Worm (Caenorhabditis elegans) whole organism, L3 larva: ENCODE data around the gene K12H4.5.

Source experiments
- ceh-28 ChIP-seq: fragments of 150-350 bp; optimal IDR thresholded peaks from 2 replicates; lab custom pipeline; 2014; ENCODE audit warnings: missing biosample characterization, missing genetic modification reagents, missing genetic modification characterization
- ceh-82 ChIP-seq: fragments of 150-350 bp; optimal IDR thresholded peaks from 2 replicates; lab custom pipeline; 2014; ENCODE audit warnings: missing biosample characterization, missing genetic modification characterization
- elt-1 ChIP-seq: fragments of 150-350 bp; optimal IDR thresholded peaks from 2 replicates; lab custom pipeline; 2014; ENCODE audit warnings: missing biosample characterization, missing genetic modification characterization
- elt-3 ChIP-seq, 3 experiments: fragments of 150-350 bp in 1 of 3; sonication (generic microtip) in 2 of 3; optimal IDR thresholded peaks; 2 replicates in 2 of 3; 4 replicates in 1 of 3; lab custom pipeline; 2014 to 2017; ENCODE audit warnings: missing biosample characterization in 3 of 3, missing genetic modification characterization in 3 of 3
- nfya-1 ChIP-seq: sonication (generic microtip); optimal IDR thresholded peaks from 2 replicates; lab custom pipeline; 2017; ENCODE audit warnings: missing genetic modification characterization, mild to moderate bottlenecking, missing compliant biosample characterization, antibody characterized with exemption, moderate library complexity; ENCODE audit not compliant: insufficient read depth
- nhr-237 ChIP-seq: fragments of 150-350 bp; optimal IDR thresholded peaks from 2 replicates; lab custom pipeline; 2014; ENCODE audit warnings: missing biosample characterization, missing genetic modification characterization
- nhr-43 ChIP-seq: sonication (generic microtip); optimal IDR thresholded peaks from 2 replicates; lab custom pipeline; 2016; ENCODE audit warnings: mild to moderate bottlenecking, missing genetic modification characterization, missing compliant biosample characterization; ENCODE audit not compliant: poor library complexity, severe bottlenecking
- pqm-1 ChIP-seq: fragments of 150-350 bp; optimal IDR thresholded peaks from 2 replicates; lab custom pipeline; 2017; ENCODE audit warnings: missing biosample characterization, missing genetic modification characterization, inconsistent platforms

DNA sequence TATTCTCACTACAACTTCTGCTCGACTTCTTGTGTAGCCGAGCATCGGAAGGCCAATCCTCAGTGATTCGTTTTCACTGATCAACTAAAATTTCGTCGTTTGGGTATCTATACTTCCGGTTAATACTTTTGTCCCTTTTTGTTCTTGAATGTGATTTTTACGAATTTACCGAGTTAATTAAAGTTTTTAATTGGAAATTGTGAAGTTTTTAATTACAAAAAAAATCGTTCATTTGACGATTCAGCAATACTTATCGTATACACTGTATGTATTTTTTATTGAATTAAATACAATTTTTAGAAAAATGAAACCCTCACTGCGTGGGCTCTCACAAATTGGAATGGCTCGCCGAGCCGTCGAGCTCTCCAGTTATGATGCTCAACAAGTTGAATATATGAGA lies 47.1 kb downstream of the K12H4.5 start, which contains the start of gene idi-1:
- TF ChIP-seq elt-1 (tag; lab: Kevin White, UChicago) (no peak), pqm-1 (tag; lab: Kevin White, UChicago) (no peak), ceh-28 (tag; lab: Kevin White, UChicago) (no peak), nhr-43 (no peak), nfya-1 (tag; lab: Kevin White, UChicago) (no peak), nhr-237 (no peak), ceh-82 (tag; lab: Kevin White, UChicago) (no peak), elt-3 (tag; optimal IDR thresholded peaks at IDR 0.05; lab: Kevin White, UChicago) (no peak)
